Worm (Caenorhabditis elegans): Measurements from ENCODE around the gene T08D10.5.

DNA sequence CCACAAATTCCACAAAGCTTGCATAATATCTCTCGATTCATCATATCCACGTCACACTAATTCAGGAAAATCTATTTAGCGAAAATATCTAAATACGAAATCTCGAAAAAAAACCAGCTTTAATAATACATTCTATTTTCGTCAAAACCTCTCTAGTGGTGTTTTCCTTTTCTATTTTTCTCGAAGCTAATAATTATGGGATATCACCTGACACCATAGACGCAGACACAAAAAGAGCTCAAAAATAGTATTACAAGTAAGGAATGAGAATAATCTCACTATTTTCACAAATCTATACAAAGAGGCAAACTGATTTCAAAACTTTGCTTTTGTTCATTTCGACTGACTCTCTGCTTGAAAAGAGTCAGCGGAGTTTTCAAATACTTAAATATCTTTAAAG is 11.7 kb downstream of the T08D10.5 start:
- TF ChIP-seq elt-1 (tag; optimal IDR thresholded peaks at IDR 0.05; ENCODE audit: borderline replicate concordance, insufficient read depth) (no peak), blmp-1 (tag; optimal IDR thresholded peaks at IDR 0.05) (no peak), cnd-1 (tag; optimal IDR thresholded peaks at IDR 0.05) (no peak)
